Worm (Caenorhabditis elegans): Measurements from ENCODE around the gene aak-1.
A peak's percentile ranks its signal among the peaks of the same experiment; 100 is the strongest.

DNA sequence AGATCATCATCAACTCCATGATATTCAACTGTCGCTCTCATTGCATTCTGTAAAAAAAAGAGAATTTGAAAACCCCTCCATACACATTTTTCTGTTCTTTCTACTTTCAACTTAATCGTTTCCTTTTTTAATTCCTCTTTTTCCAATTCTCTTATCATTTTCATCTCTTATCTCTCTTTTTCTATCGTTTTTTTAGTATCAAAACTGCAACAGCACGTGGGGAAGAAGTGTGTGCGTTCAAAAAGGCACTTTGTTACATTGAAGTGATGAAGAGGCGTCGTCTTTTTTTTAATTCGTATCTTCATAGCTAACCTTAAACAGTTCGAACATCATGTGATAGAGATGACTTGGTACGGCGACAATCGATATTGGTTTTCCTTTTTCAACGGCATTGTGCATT is 21.8 kb downstream of the aak-1 start:
- TF ChIP-seq zfp-2 (tag; optimal IDR thresholded peaks at IDR 0.05), result no peak
- no peak for TF ChIP-seq lin-15B (tag; optimal IDR thresholded peaks at IDR 0.05)
- TF ChIP-seq nhr-237 (tag; optimal IDR thresholded peaks at IDR 0.05), result no peak
- TF ChIP-seq ztf-11 (tag; optimal IDR thresholded peaks at IDR 0.05), result no peak
- no peak for TF ChIP-seq unc-62 (GFP tag; optimal IDR thresholded peaks at IDR 0.05 in 1 of 2)
- no peak for TF ChIP-seq unc-62 (tag; optimal IDR thresholded peaks at IDR 0.05)
- TF ChIP-seq ces-1 (GFP tag; optimal IDR thresholded peaks at IDR 0.05), result no peak
- TF ChIP-seq dmd-6 (GFP tag; IDR thresholded peaks at IDR 0.05), result peak; percentile 96
- peak in 1 of 2 experiments; percentile 72 for TF ChIP-seq lsy-2 (tag; optimal IDR thresholded peaks at IDR 0.05)
- no peak for TF ChIP-seq nhr-76 (tag; optimal IDR thresholded peaks at IDR 0.05)

Data from whole organism, L4 larva.